Worm (Caenorhabditis elegans) whole organism, young adult: Measurements from ENCODE around the gene nhr-198.

ENCODE experiments used
- ekl-4 ChIP-seq: fragments of 200-800 bp; sonication (Bioruptor generic); IDR thresholded peaks from 2 replicates; pipeline ENCODE4 v1.3.6; 2022; ENCODE audit warnings: missing genetic modification reagents, missing genetic modification characterization, missing compliant biosample characterization
- pbrm-1 ChIP-seq: fragments of 200-800 bp; sonication (Bioruptor generic); IDR thresholded peaks from 2 replicates; pipeline ENCODE4 v1.3.6; 2022; ENCODE audit warnings: missing genetic modification reagents, missing genetic modification characterization, missing compliant biosample characterization
- ztf-26 ChIP-seq: sonication (generic microtip); optimal IDR thresholded peaks from 2 replicates; lab custom pipeline; 2017; ENCODE audit warnings: missing genetic modification characterization, missing compliant biosample characterization

DNA sequence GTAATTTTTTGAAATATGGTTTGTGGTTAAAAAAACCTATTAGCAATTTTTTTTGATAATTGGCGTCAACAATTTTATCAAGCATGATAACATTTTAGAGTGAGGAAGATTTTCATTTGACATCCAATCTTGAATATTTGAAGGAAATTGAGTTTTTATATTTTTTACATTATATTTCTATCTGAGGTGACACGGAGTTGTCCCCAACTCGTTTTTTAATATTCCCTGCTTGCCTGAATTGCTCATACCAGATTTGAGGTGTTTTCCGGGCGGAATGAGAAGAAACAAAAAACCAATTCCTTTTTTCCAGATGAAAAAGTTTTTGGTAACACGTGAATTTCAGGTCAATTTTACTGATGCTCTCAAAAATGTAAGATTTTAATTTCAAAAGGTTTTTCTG lies 25.8 kb downstream of the nhr-198 start, which contains the start of gene Y6E2A.7:
- TF ChIP-seq ekl-4 (GFP tag; lab: Robert Waterston, UW) (no peak), ztf-26 (tag; lab: Kevin White, UChicago) (no peak), pbrm-1 (GFP tag; lab: Robert Waterston, UW) (no peak)
